Worm (Caenorhabditis elegans) whole organism, young adult: Measurements from ENCODE around the gene str-3.
A peak's percentile ranks its signal among the peaks of the same experiment; 100 is the strongest.

Experiments used
- B0261.1 ChIP-seq: sonication (generic microtip); optimal IDR thresholded peaks from 2 replicates; lab custom pipeline; 2016; ENCODE audit warnings: mild to moderate bottlenecking, missing genetic modification characterization, moderate library complexity, missing compliant biosample characterization
- C06A6.2 ChIP-seq: fragments of 200-800 bp; sonication (Bioruptor generic); conservative IDR thresholded peaks from 2 replicates; pipeline ENCODE4 v1.3.6; 2022; ENCODE audit warnings: missing genetic modification characterization, missing compliant biosample characterization
- D2030.7 ChIP-seq: fragments of 200-800 bp; sonication (Bioruptor generic); IDR thresholded peaks from 2 replicates; pipeline ENCODE4 v1.3.6; 2022; ENCODE audit warnings: missing genetic modification reagents, missing genetic modification characterization, missing compliant biosample characterization
- F10E7.11 ChIP-seq: sonication (generic microtip); optimal IDR thresholded peaks from 2 replicates; lab custom pipeline; 2017; ENCODE audit warnings: mild to moderate bottlenecking, missing genetic modification characterization, moderate library complexity, missing compliant biosample characterization
- F33H1.4 ChIP-seq: fragments of 200-800 bp; sonication (Bioruptor generic); IDR thresholded peaks from 2 replicates; pipeline ENCODE4 v1.3.6; 2022; ENCODE audit warnings: missing genetic modification reagents, missing genetic modification characterization, missing compliant biosample characterization
- F39B2.1 ChIP-seq: fragments of 200-800 bp; sonication (Bioruptor generic); IDR thresholded peaks from 2 replicates; pipeline ENCODE4 v1.3.6; 2022; ENCODE audit warnings: missing genetic modification reagents, missing genetic modification characterization, missing compliant biosample characterization
- F52B5.7 ChIP-seq: sonication (generic microtip); optimal IDR thresholded peaks from 2 replicates; lab custom pipeline; 2016; ENCODE audit warnings: mild to moderate bottlenecking, missing genetic modification characterization, missing compliant biosample characterization
- Y67H2A.10 ChIP-seq: fragments of 200-800 bp; sonication (Bioruptor generic); conservative IDR thresholded peaks from 2 replicates; pipeline ENCODE4 v1.3.6; 2022; ENCODE audit warnings: missing genetic modification reagents, missing genetic modification characterization, missing compliant biosample characterization
- Y79H2A.3 ChIP-seq: fragments of 200-800 bp; sonication (Bioruptor generic); conservative IDR thresholded peaks from 2 replicates; pipeline ENCODE4 v1.3.6; 2022; ENCODE audit warnings: missing genetic modification reagents, missing genetic modification characterization, missing compliant biosample characterization
- ama-1 ChIP-seq, 3 experiments: fragments of 150-350 bp in 1 of 3; sonication (generic microtip) in 2 of 3; optimal IDR thresholded peaks; 2 replicates each; lab custom pipeline; 2014 to 2018; ENCODE audit warnings: missing biosample characterization in 2 of 3, missing genetic modification characterization in 2 of 3, missing genetic modification reagents in 2 of 3
- attf-5 ChIP-seq: fragments of 200-800 bp; sonication (Bioruptor generic); optimal IDR thresholded peaks from 2 replicates; lab custom pipeline; 2018; ENCODE audit warnings: mild to moderate bottlenecking, missing genetic modification characterization, missing compliant biosample characterization
- bed-2 ChIP-seq: fragments of 200-800 bp; sonication (Bioruptor generic); IDR thresholded peaks from 2 replicates; pipeline ENCODE4 v1.3.6; 2022; ENCODE audit warnings: missing genetic modification reagents, missing genetic modification characterization, missing compliant biosample characterization
- cebp-1 ChIP-seq, 2 experiments: fragments of 200-800 bp in 1 of 2; sonication (Bioruptor generic) in 1 of 2; sonication (generic microtip) in 1 of 2; IDR thresholded peaks in 1 of 2; optimal IDR thresholded peaks in 1 of 2; 2 replicates each; pipeline versions ENCODE4 v1.3.6 to Lab custom; 2017 to 2022; ENCODE audit warnings: missing compliant biosample characterization in 2 of 2, missing genetic modification characterization in 2 of 2, mild to moderate bottlenecking in 1 of 2, missing genetic modification reagents in 1 of 2, moderate library complexity in 1 of 2
- ceh-27 ChIP-seq: fragments of 200-800 bp; sonication (Bioruptor generic); optimal IDR thresholded peaks from 2 replicates; lab custom pipeline; 2018; ENCODE audit warnings: mild to moderate bottlenecking, missing genetic modification characterization, moderate library complexity, missing compliant biosample characterization
- ceh-40 ChIP-seq: fragments of 200-800 bp; sonication (Bioruptor generic); IDR thresholded peaks from 2 replicates; pipeline ENCODE4 v1.3.6; 2022; ENCODE audit warnings: missing genetic modification characterization, missing compliant biosample characterization
- chd-7 ChIP-seq: sonication (generic microtip); optimal IDR thresholded peaks from 2 replicates; lab custom pipeline; 2016; ENCODE audit warnings: mild to moderate bottlenecking, missing genetic modification characterization, moderate library complexity, missing compliant biosample characterization
- dox-1 ChIP-seq: fragments of 200-800 bp; sonication (Bioruptor generic); IDR thresholded peaks from 2 replicates; pipeline ENCODE4 v1.3.6; 2022; ENCODE audit warnings: missing genetic modification reagents, missing genetic modification characterization, missing compliant biosample characterization
- dpff-1 ChIP-seq: sonication (generic microtip); optimal IDR thresholded peaks from 2 replicates; lab custom pipeline; 2017; ENCODE audit warnings: mild to moderate bottlenecking, missing genetic modification characterization, missing compliant biosample characterization
- fkh-3 ChIP-seq: sonication (generic microtip); optimal IDR thresholded peaks from 2 replicates; lab custom pipeline; 2016; ENCODE audit warnings: mild to moderate bottlenecking, missing genetic modification characterization, missing compliant biosample characterization
- gei-17 ChIP-seq: fragments of 200-800 bp; sonication (Bioruptor generic); optimal IDR thresholded peaks from 2 replicates; lab custom pipeline; 2018; ENCODE audit warnings: mild to moderate bottlenecking, missing genetic modification characterization, missing compliant biosample characterization
- hlh-12 ChIP-seq: sonication (generic microtip); optimal IDR thresholded peaks from 2 replicates; lab custom pipeline; 2016; ENCODE audit warnings: missing genetic modification characterization, missing compliant biosample characterization
- hlh-26 ChIP-seq: fragments of 200-800 bp; sonication (Bioruptor generic); conservative IDR thresholded peaks from 2 replicates; pipeline ENCODE4 v1.3.6; 2022; ENCODE audit warnings: missing genetic modification reagents, missing genetic modification characterization, missing compliant biosample characterization
- hmg-20 ChIP-seq: fragments of 200-800 bp; sonication (Bioruptor generic); IDR thresholded peaks from 2 replicates; pipeline ENCODE4 v1.3.6; 2022; ENCODE audit warnings: missing genetic modification reagents, missing genetic modification characterization, missing compliant biosample characterization
- hrde-1 ChIP-seq: sonication (generic microtip); optimal IDR thresholded peaks from 2 replicates; lab custom pipeline; 2016; ENCODE audit warnings: missing genetic modification characterization, mild to moderate bottlenecking, missing compliant biosample characterization, moderate library complexity, missing genotype, missing genetic modification reagents, borderline replicate concordance
- hsf-1 ChIP-seq: fragments of 200-800 bp; sonication (Bioruptor generic); IDR thresholded peaks from 2 replicates; pipeline ENCODE4 v1.3.6; 2022; ENCODE audit warnings: missing genetic modification reagents, missing genetic modification characterization, missing compliant biosample characterization
- lag-1 ChIP-seq: fragments of 200-800 bp; sonication (Bioruptor generic); IDR thresholded peaks from 2 replicates; pipeline ENCODE4 v1.3.6; 2022; ENCODE audit warnings: missing genetic modification reagents, missing genetic modification characterization, missing compliant biosample characterization
- let-607 ChIP-seq, 2 experiments: fragments of 200-800 bp in 1 of 2; sonication (Bioruptor generic) in 1 of 2; sonication (generic microtip) in 1 of 2; optimal IDR thresholded peaks; 2 replicates each; lab custom pipeline; 2016 to 2018; ENCODE audit warnings: mild to moderate bottlenecking in 2 of 2, missing compliant biosample characterization in 2 of 2, missing genetic modification characterization in 2 of 2, moderate library complexity in 2 of 2, missing genotype in 1 of 2
- lin-40 ChIP-seq: sonication (generic microtip); optimal IDR thresholded peaks from 2 replicates; lab custom pipeline; 2016; ENCODE audit warnings: missing genetic modification characterization, mild to moderate bottlenecking, missing compliant biosample characterization, missing genotype, missing genetic modification reagents
- lin-54 ChIP-seq: fragments of 200-800 bp; sonication (Bioruptor generic); optimal IDR thresholded peaks from 2 replicates; lab custom pipeline; 2018; ENCODE audit warnings: mild to moderate bottlenecking, missing genetic modification characterization, missing compliant biosample characterization
- madf-10 ChIP-seq: sonication (generic microtip); optimal IDR thresholded peaks from 2 replicates; lab custom pipeline; 2016; ENCODE audit warnings: mild to moderate bottlenecking, missing genetic modification characterization, missing compliant biosample characterization
- madf-6 ChIP-seq: fragments of 200-800 bp; sonication (Bioruptor generic); IDR thresholded peaks from 2 replicates; pipeline ENCODE4 v1.3.6; 2022; ENCODE audit warnings: missing genetic modification reagents, missing genetic modification characterization, missing compliant biosample characterization
- mcd-1 ChIP-seq: fragments of 200-800 bp; sonication (Bioruptor generic); IDR thresholded peaks from 2 replicates; pipeline ENCODE4 v1.3.6; 2022; ENCODE audit warnings: missing genetic modification reagents, missing genetic modification characterization, missing compliant biosample characterization
- nfya-1 ChIP-seq: sonication (generic microtip); optimal IDR thresholded peaks from 2 replicates; lab custom pipeline; 2017; ENCODE audit warnings: antibody characterized with exemption, missing compliant biosample characterization, missing genetic modification characterization, borderline replicate concordance; ENCODE audit not compliant: insufficient read depth
- nfya-2 ChIP-seq: fragments of 200-800 bp; sonication (Bioruptor generic); IDR thresholded peaks from 2 replicates; pipeline ENCODE4 v1.3.6; 2022; ENCODE audit warnings: missing genetic modification reagents, missing genetic modification characterization, missing compliant biosample characterization
- nhr-27 ChIP-seq: fragments of 200-800 bp; sonication (Bioruptor generic); optimal IDR thresholded peaks from 2 replicates; lab custom pipeline; 2018; ENCODE audit warnings: mild to moderate bottlenecking, missing genetic modification characterization, moderate library complexity, missing compliant biosample characterization
- pha-4 ChIP-seq: fragments of 150-350 bp; sonication (generic microtip); optimal IDR thresholded peaks from 2 replicates; lab custom pipeline; 2014; ENCODE audit warnings: missing biosample characterization, missing genetic modification reagents, missing genetic modification characterization
- repo-1 ChIP-seq: sonication (generic microtip); optimal IDR thresholded peaks from 2 replicates; lab custom pipeline; 2017; ENCODE audit warnings: mild to moderate bottlenecking, missing genetic modification characterization, missing compliant biosample characterization
- snpc-1.1 ChIP-seq: sonication (generic microtip); optimal IDR thresholded peaks from 2 replicates; lab custom pipeline; 2017; ENCODE audit warnings: missing genetic modification characterization, mild to moderate bottlenecking, missing compliant biosample characterization, antibody characterized with exemption, moderate library complexity, missing genotype, missing genetic modification reagents; ENCODE audit not compliant: insufficient read depth
- snpc-3.4 ChIP-seq: sonication (generic microtip); optimal IDR thresholded peaks from 2 replicates; lab custom pipeline; 2017; ENCODE audit warnings: missing genetic modification characterization, mild to moderate bottlenecking, missing compliant biosample characterization, antibody characterized with exemption, moderate library complexity, missing genotype, missing genetic modification reagents
- sptf-2 ChIP-seq: fragments of 200-800 bp; sonication (Bioruptor generic); optimal IDR thresholded peaks from 2 replicates; lab custom pipeline; 2018; ENCODE audit warnings: mild to moderate bottlenecking, missing genetic modification characterization, missing compliant biosample characterization
- tbp1 ChIP-seq: fragments of 200-800 bp; sonication (Bioruptor generic); optimal IDR thresholded peaks from 2 replicates; lab custom pipeline; 2018; ENCODE audit warnings: mild to moderate bottlenecking, missing genetic modification characterization, missing compliant biosample characterization
- unc-62 ChIP-seq: fragments of 150-350 bp; optimal IDR thresholded peaks from 2 replicates; lab custom pipeline; 2014; ENCODE audit warnings: missing biosample characterization, missing genetic modification reagents, missing genetic modification characterization
- xnd-1 ChIP-seq: sonication (generic microtip); optimal IDR thresholded peaks from 2 replicates; lab custom pipeline; 2016; ENCODE audit warnings: missing genotype, missing genetic modification reagents, missing genetic modification characterization, missing compliant biosample characterization
- ztf-6 ChIP-seq: fragments of 200-800 bp; sonication (Bioruptor generic); IDR thresholded peaks from 2 replicates; pipeline ENCODE4 v1.3.6; 2022; ENCODE audit warnings: missing genetic modification reagents, missing genetic modification characterization, missing compliant biosample characterization

str-3 gene

ce11 chrIV:11149454-11150163 is 49.4 kb upstream of the str-3 start, which contains the start of the genes F01G4.6 and pfd-1 (continued):
- no peak for TF ChIP-seq dpff-1 (tag; lab: Kevin White, UChicago)
- TF ChIP-seq nfya-2 (GFP tag; lab: Robert Waterston, UW): no peak

- TF ChIP-seq let-607 (tag; optimal IDR thresholded peaks at IDR 0.05; lab: Kevin White, UChicago) (peak in 1 of 2 experiments; percentile 46), repo-1 (tag; lab: Kevin White, UChicago) (no peak), hrde-1 (tag; lab: Kevin White, UChicago) (no peak), ceh-40 (GFP tag; lab: Robert Waterston, UW) (no peak), snpc-1.1 (tag; lab: Kevin White, UChicago) (no peak), D2030.7 (GFP tag; lab: Robert Waterston, UW) (no peak), ama-1 (optimal IDR thresholded peaks at IDR 0.05; lab: Kevin White, UChicago) (no peak), ama-1 (GFP tag; optimal IDR thresholded peaks at IDR 0.05; lab: Kevin White, UChicago) (no peak), gei-17 (GFP tag; lab: Kevin White, UChicago) (no peak), F33H1.4 (GFP tag; lab: Robert Waterston, UW) (no peak), pha-4 (tag; lab: Kevin White, UChicago) (no peak), Y67H2A.10 (no peak), tbp1 (GFP tag; lab: Kevin White, UChicago) (peak; percentile 11), F52B5.7 (no peak), B0261.1 (tag; lab: Kevin White, UChicago) (no peak), F10E7.11 (no peak), nhr-27 (tag; lab: Kevin White, UChicago) (no peak), bed-2 (GFP tag; lab: Robert Waterston, UW) (no peak), Y79H2A.3 (no peak), sptf-2 (GFP tag; lab: Kevin White, UChicago) (no peak), lin-40 (no peak), lin-54 (GFP tag; lab: Kevin White, UChicago) (no peak), madf-10 (tag; lab: Kevin White, UChicago) (no peak), mcd-1 (GFP tag; lab: Robert Waterston, UW) (no peak), C06A6.2 (GFP tag; lab: Robert Waterston, UW) (no peak), nfya-1 (tag; lab: Kevin White, UChicago) (no peak), xnd-1 (tag; lab: Kevin White, UChicago) (no peak), hsf-1 (GFP tag; lab: Robert Waterston, UW) (no peak), madf-6 (GFP tag; lab: Robert Waterston, UW) (0 out of 2 replicates have a peak, but pooled peaks have one; percentile 22), dox-1 (peak; percentile 31; the same call in 1 of the 2 replicates), cebp-1 (GFP tag; IDR thresholded peaks at IDR 0.05; lab: Robert Waterston, UW) (no peak), cebp-1 (tag; optimal IDR thresholded peaks at IDR 0.05; lab: Kevin White, UChicago) (peak; percentile 15), hlh-12 (no peak), chd-7 (tag; lab: Kevin White, UChicago) (peak; percentile 58), lag-1 (GFP tag; lab: Robert Waterston, UW) (no peak), ceh-27 (GFP tag; lab: Kevin White, UChicago) (no peak), attf-5 (GFP tag; lab: Kevin White, UChicago) (peak; percentile 47), ztf-6 (GFP tag; lab: Robert Waterston, UW) (no peak), fkh-3 (no peak), snpc-3.4 (no peak), unc-62 (GFP tag; lab: Kevin White, UChicago) (no peak), F39B2.1 (no peak), hlh-26 (GFP tag; lab: Robert Waterston, UW) (no peak), hmg-20 (no peak)
These were observed 48.7 kb upstream of the str-3 start for ce11 chrIV:11148788-11149366.
